Worm (Caenorhabditis elegans) whole organism, midembryonic: ENCODE data around the gene ckc-1.

Experiments used
- T22C8.4 ChIP-seq: fragments of 200-800 bp; sonication (Bioruptor generic); IDR thresholded peaks from 2 replicates; pipeline ENCODE4 v1.3.6; 2022; ENCODE audit warnings: missing genetic modification characterization, missing compliant biosample characterization
- flt-1 ChIP-seq: fragments of 200-800 bp; sonication (Bioruptor generic); IDR thresholded peaks from 2 replicates; pipeline ENCODE4 v1.3.6; 2022; ENCODE audit warnings: missing genetic modification characterization, missing compliant biosample characterization
- tab-1 ChIP-seq: fragments of 200-800 bp; sonication (Bioruptor generic); IDR thresholded peaks from 2 replicates; pipeline ENCODE4 v1.3.6; 2022; ENCODE audit warnings: missing genetic modification characterization, missing compliant biosample characterization
- ztf-29 ChIP-seq: fragments of 200-800 bp; sonication (Bioruptor generic); IDR thresholded peaks from 2 replicates; pipeline ENCODE4 v1.3.6; 2022; ENCODE audit warnings: missing genetic modification reagents, missing genetic modification characterization, missing compliant biosample characterization

DNA sequence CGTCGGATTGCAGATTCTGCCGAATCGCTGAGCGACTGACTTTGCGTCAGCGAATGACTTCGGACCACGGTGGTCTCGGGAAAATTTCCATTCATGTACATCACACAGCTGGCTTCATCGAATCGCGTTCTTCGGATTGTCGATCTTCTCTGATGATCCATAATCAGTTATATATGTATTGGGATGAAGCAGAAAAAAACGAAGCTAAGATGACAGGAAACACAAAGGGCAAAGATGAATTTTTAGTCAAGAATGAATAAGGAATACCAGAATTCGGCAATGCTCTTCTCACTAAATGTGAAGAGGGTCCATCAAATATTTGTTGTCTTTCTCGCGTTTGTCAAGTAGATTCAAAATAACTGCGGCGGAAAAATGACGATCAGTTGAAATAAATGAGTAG, 40.8 kb downstream of the ckc-1 start, which contains the start of gene del-9:
- TF ChIP-seq flt-1 (GFP tag; lab: Robert Waterston, UW) (no peak), ztf-29 (GFP tag; lab: Robert Waterston, UW) (no peak), tab-1 (no peak), T22C8.4 (GFP tag; lab: Robert Waterston, UW) (no peak)
